Worm (Caenorhabditis elegans) whole organism, young adult: ENCODE measurements around the gene flp-7.

Experiments
- B0019.2 ChIP-seq: fragments of 200-800 bp; sonication (Bioruptor generic); conservative IDR thresholded peaks from 2 replicates; pipeline ENCODE4 v1.3.6; 2022; ENCODE audit warnings: missing genetic modification reagents, missing genetic modification characterization, missing compliant biosample characterization
- C17E4.6 ChIP-seq: fragments of 200-800 bp; sonication (Bioruptor generic); IDR thresholded peaks from 2 replicates; pipeline ENCODE4 v1.3.6; 2022; ENCODE audit warnings: missing genetic modification reagents, missing genetic modification characterization, missing compliant biosample characterization
- F23B12.7 ChIP-seq: sonication (generic microtip); optimal IDR thresholded peaks from 2 replicates; lab custom pipeline; 2017; ENCODE audit warnings: missing genetic modification characterization, mild to moderate bottlenecking, missing compliant biosample characterization, antibody characterized with exemption, moderate library complexity; ENCODE audit not compliant: insufficient read depth
- F37B4.10 ChIP-seq: fragments of 200-800 bp; sonication (Bioruptor generic); IDR thresholded peaks from 2 replicates; pipeline ENCODE4 v1.3.6; 2022; ENCODE audit warnings: missing genetic modification characterization, missing compliant biosample characterization
- F49E8.2 ChIP-seq: sonication (generic microtip); optimal IDR thresholded peaks from 3 replicates; lab custom pipeline; 2017; ENCODE audit warnings: missing genetic modification characterization, mild to moderate bottlenecking, missing compliant biosample characterization, antibody characterized with exemption, moderate library complexity; ENCODE audit not compliant: insufficient read depth
- Y53F4B.3 ChIP-seq: fragments of 200-800 bp; sonication (Bioruptor generic); IDR thresholded peaks from 2 replicates; pipeline ENCODE4 v1.3.6; 2022; ENCODE audit warnings: missing genetic modification reagents, missing genetic modification characterization, missing compliant biosample characterization
- Y53G8AR.9 ChIP-seq: fragments of 200-800 bp; sonication (Bioruptor generic); conservative IDR thresholded peaks from 2 replicates; pipeline ENCODE4 v1.3.6; 2022; ENCODE audit warnings: missing genetic modification reagents, missing genetic modification characterization, missing compliant biosample characterization
- Y56A3A.18 ChIP-seq: fragments of 200-800 bp; sonication (Bioruptor generic); IDR thresholded peaks from 2 replicates; pipeline ENCODE4 v1.3.6; 2022; ENCODE audit warnings: missing genetic modification reagents, missing genetic modification characterization, missing compliant biosample characterization
- Y67H2A.10 ChIP-seq: fragments of 200-800 bp; sonication (Bioruptor generic); conservative IDR thresholded peaks from 2 replicates; pipeline ENCODE4 v1.3.6; 2022; ENCODE audit warnings: missing genetic modification reagents, missing genetic modification characterization, missing compliant biosample characterization
- attf-3 ChIP-seq: fragments of 200-800 bp; sonication (Bioruptor generic); conservative IDR thresholded peaks from 2 replicates; pipeline ENCODE4 v1.3.6; 2022; ENCODE audit warnings: missing genetic modification reagents, missing genetic modification characterization, missing compliant biosample characterization
- attf-5 ChIP-seq: fragments of 200-800 bp; sonication (Bioruptor generic); optimal IDR thresholded peaks from 2 replicates; lab custom pipeline; 2018; ENCODE audit warnings: mild to moderate bottlenecking, missing genetic modification characterization, missing compliant biosample characterization
- attf-6 ChIP-seq: fragments of 200-800 bp; sonication (Bioruptor generic); IDR thresholded peaks from 2 replicates; pipeline ENCODE4 v1.3.6; 2022; ENCODE audit warnings: missing genetic modification reagents, missing genetic modification characterization, missing compliant biosample characterization
- ccch-3 ChIP-seq: fragments of 200-800 bp; sonication (Bioruptor generic); optimal IDR thresholded peaks from 2 replicates; lab custom pipeline; 2018; ENCODE audit warnings: mild to moderate bottlenecking, missing genetic modification characterization, missing compliant biosample characterization
- ceh-40 ChIP-seq: fragments of 200-800 bp; sonication (Bioruptor generic); IDR thresholded peaks from 2 replicates; pipeline ENCODE4 v1.3.6; 2022; ENCODE audit warnings: missing genetic modification characterization, missing compliant biosample characterization
- ceh-58 ChIP-seq: fragments of 200-800 bp; sonication (Bioruptor generic); IDR thresholded peaks from 2 replicates; pipeline ENCODE4 v1.3.6; 2022; ENCODE audit warnings: missing genetic modification characterization, missing compliant biosample characterization
- ceh-79 ChIP-seq: sonication (generic microtip); optimal IDR thresholded peaks from 2 replicates; lab custom pipeline; 2017; ENCODE audit warnings: mild to moderate bottlenecking, missing genetic modification characterization, missing compliant biosample characterization
- chd-7 ChIP-seq: sonication (generic microtip); optimal IDR thresholded peaks from 2 replicates; lab custom pipeline; 2016; ENCODE audit warnings: mild to moderate bottlenecking, missing genetic modification characterization, moderate library complexity, missing compliant biosample characterization
- egl-18 ChIP-seq: fragments of 200-800 bp; sonication (Bioruptor generic); IDR thresholded peaks from 2 replicates; pipeline ENCODE4 v1.3.6; 2022; ENCODE audit warnings: missing genetic modification reagents, missing genetic modification characterization, missing compliant biosample characterization
- him-1 ChIP-seq: sonication (generic microtip); optimal IDR thresholded peaks from 2 replicates; lab custom pipeline; 2016; ENCODE audit warnings: missing genotype, missing genetic modification reagents, missing genetic modification characterization, missing compliant biosample characterization
- hlh-12 ChIP-seq: sonication (generic microtip); optimal IDR thresholded peaks from 2 replicates; lab custom pipeline; 2016; ENCODE audit warnings: missing genetic modification characterization, missing compliant biosample characterization
- hlh-26 ChIP-seq: fragments of 200-800 bp; sonication (Bioruptor generic); conservative IDR thresholded peaks from 2 replicates; pipeline ENCODE4 v1.3.6; 2022; ENCODE audit warnings: missing genetic modification reagents, missing genetic modification characterization, missing compliant biosample characterization
- hmg-20 ChIP-seq: fragments of 200-800 bp; sonication (Bioruptor generic); IDR thresholded peaks from 2 replicates; pipeline ENCODE4 v1.3.6; 2022; ENCODE audit warnings: missing genetic modification reagents, missing genetic modification characterization, missing compliant biosample characterization
- lir-1 ChIP-seq: fragments of 200-800 bp; sonication (Bioruptor generic); conservative IDR thresholded peaks from 2 replicates; pipeline ENCODE4 v1.3.6; 2022; ENCODE audit warnings: missing genetic modification reagents, missing genetic modification characterization, missing compliant biosample characterization
- nfya-2 ChIP-seq: fragments of 200-800 bp; sonication (Bioruptor generic); IDR thresholded peaks from 2 replicates; pipeline ENCODE4 v1.3.6; 2022; ENCODE audit warnings: missing genetic modification reagents, missing genetic modification characterization, missing compliant biosample characterization
- nfyb-1 ChIP-seq: fragments of 200-800 bp; sonication (Bioruptor generic); IDR thresholded peaks from 2 replicates; pipeline ENCODE4 v1.3.6; 2022; ENCODE audit warnings: missing genetic modification reagents, missing genetic modification characterization, missing compliant biosample characterization
- nhr-120 ChIP-seq: fragments of 200-800 bp; sonication (Bioruptor generic); IDR thresholded peaks from 2 replicates; pipeline ENCODE4 v1.3.6; 2022; ENCODE audit warnings: missing genetic modification characterization, missing compliant biosample characterization
- nhr-27 ChIP-seq: fragments of 200-800 bp; sonication (Bioruptor generic); optimal IDR thresholded peaks from 2 replicates; lab custom pipeline; 2018; ENCODE audit warnings: mild to moderate bottlenecking, missing genetic modification characterization, moderate library complexity, missing compliant biosample characterization
- nhr-90 ChIP-seq: sonication (generic microtip); optimal IDR thresholded peaks from 2 replicates; lab custom pipeline; 2016; ENCODE audit warnings: missing genotype, mild to moderate bottlenecking, missing genetic modification characterization, missing compliant biosample characterization
- rcor-1 ChIP-seq: fragments of 200-800 bp; sonication (Bioruptor generic); IDR thresholded peaks from 2 replicates; pipeline ENCODE4 v1.3.6; 2022; ENCODE audit warnings: missing genetic modification reagents, missing genetic modification characterization, missing compliant biosample characterization
- sdz-38 ChIP-seq: sonication (generic microtip); optimal IDR thresholded peaks from 2 replicates; lab custom pipeline; 2016; ENCODE audit warnings: missing genotype, missing genetic modification characterization, missing compliant biosample characterization
- sea-2 ChIP-seq: fragments of 200-800 bp; sonication (Bioruptor generic); IDR thresholded peaks from 2 replicates; pipeline ENCODE4 v1.3.6; 2022; ENCODE audit warnings: missing genetic modification characterization, missing compliant biosample characterization
- sptf-2 ChIP-seq: fragments of 200-800 bp; sonication (Bioruptor generic); optimal IDR thresholded peaks from 2 replicates; lab custom pipeline; 2018; ENCODE audit warnings: mild to moderate bottlenecking, missing genetic modification characterization, missing compliant biosample characterization
- tbp1 ChIP-seq: fragments of 200-800 bp; sonication (Bioruptor generic); optimal IDR thresholded peaks from 2 replicates; lab custom pipeline; 2018; ENCODE audit warnings: mild to moderate bottlenecking, missing genetic modification characterization, missing compliant biosample characterization
- tlf-1 ChIP-seq: fragments of 200-800 bp; sonication (Bioruptor generic); optimal IDR thresholded peaks from 2 replicates; lab custom pipeline; 2018; ENCODE audit warnings: mild to moderate bottlenecking, missing genetic modification characterization, missing compliant biosample characterization
- zfh-2 ChIP-seq: fragments of 200-800 bp; sonication (Bioruptor generic); conservative IDR thresholded peaks from 2 replicates; pipeline ENCODE4 v1.3.6; 2022; ENCODE audit warnings: missing genetic modification reagents, missing genetic modification characterization, missing compliant biosample characterization
- zim-3 ChIP-seq: sonication (generic microtip); optimal IDR thresholded peaks from 2 replicates; lab custom pipeline; 2017; ENCODE audit warnings: mild to moderate bottlenecking, missing genetic modification characterization, moderate library complexity, missing compliant biosample characterization
- ztf-6 ChIP-seq: fragments of 200-800 bp; sonication (Bioruptor generic); IDR thresholded peaks from 2 replicates; pipeline ENCODE4 v1.3.6; 2022; ENCODE audit warnings: missing genetic modification reagents, missing genetic modification characterization, missing compliant biosample characterization

flp-7 gene

DNA sequence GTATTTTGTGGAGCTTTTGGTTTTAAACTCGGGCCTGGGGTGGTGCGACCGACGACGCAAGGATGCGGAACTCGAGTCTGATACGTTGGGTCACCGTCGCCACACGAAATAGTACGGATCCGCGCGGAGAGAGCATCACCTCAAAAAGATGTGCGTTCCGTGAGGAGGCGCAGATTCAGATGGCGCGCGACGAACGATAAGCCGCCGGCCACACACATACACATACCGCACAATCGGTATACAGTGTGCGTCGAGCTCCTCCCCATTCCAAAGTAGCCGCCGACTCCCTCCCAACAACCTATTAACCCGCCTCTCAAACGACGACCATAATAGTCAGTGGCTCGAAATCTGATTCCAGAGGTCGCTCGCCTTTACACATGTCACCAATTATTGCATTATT lies 4.4 kb downstream of the flp-7 start, which contains the start of gene F49E10.2:
Gene F49E10.2 (plus strand): TSS at position 301 of the 400 bp plus-strand sequence.
- TF ChIP-seq ceh-79 (tag; lab: Kevin White, UChicago) (no peak), zfh-2 (GFP tag; lab: Robert Waterston, UW) (peak; percentile 71)

DNA sequence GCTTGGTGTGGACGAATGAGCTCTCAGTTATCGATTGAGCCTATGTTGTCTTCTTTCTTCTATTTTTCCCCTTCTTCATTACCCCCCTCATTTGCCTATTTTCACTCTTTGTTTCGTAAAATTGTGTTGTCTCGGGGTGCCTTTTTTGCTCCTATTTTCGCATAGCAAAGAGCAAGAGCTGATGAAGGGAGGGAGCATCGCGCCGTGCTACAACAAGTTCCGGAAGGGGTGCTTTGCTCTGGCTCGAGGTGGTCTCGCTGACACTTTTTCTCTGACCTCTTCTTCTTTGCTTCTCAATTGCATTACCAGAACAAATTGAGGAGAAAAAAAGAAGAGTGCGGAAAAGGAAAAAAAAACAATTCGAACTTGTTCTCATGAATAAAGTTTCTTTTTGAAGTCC lies 10.3 kb downstream of the flp-7 start:
- TF ChIP-seq zfh-2 (GFP tag; lab: Robert Waterston, UW), result peak; percentile 70
- TF ChIP-seq B0019.2 (GFP tag; lab: Robert Waterston, UW), result no peak

DNA sequence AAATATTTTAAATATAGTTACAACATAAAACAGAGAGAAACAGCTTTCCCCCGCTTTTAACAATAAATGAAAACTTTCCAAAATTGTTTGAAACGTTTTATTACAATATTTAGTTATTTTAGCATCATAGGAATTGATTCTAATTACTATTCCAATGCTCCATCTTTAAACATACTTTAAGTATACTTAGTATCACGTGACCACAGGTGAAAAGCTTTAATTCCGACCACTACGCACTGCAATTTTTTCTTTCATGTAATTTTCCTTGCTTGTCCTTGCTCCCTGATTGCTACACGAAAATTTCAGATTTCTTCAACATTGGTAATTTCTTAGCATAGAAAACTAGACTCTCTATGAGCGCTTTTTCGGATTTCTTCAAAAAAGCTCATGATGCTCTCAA lies 11.4 kb downstream of the flp-7 start, which contains the start of gene tbc-16:
Gene tbc-16 (plus strand): TSS at position 301 of the 400 bp plus-strand sequence.
- TF ChIP-seq rcor-1 (GFP tag; lab: Robert Waterston, UW) (no peak), zim-3 (tag; lab: Kevin White, UChicago) (no peak), egl-18 (GFP tag; lab: Robert Waterston, UW) (no peak), attf-6 (GFP tag; lab: Robert Waterston, UW) (no peak), sdz-38 (tag; lab: Kevin White, UChicago) (no peak), ceh-40 (GFP tag; lab: Robert Waterston, UW) (no peak), Y56A3A.18 (GFP tag; lab: Robert Waterston, UW) (no peak), Y53F4B.3 (no peak)

DNA sequence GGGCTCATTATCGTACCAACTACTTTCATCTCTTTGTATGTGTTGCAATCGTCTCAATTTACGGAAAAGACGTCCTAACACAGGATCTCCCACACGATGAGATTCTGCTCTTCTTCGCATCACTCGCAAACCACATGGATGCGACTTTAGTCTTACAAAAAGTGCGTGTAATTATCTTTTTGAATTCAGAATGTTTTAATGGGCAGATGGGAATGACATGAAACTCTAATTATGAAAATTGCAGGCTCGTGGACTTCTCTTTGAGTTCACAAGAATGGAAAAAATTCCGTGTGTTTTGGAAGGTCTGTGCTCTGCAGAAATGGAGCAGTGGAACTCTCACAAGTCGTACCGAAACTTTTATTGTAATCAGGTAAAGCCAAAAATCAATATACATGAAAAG lies 15.8 kb downstream of the flp-7 start:
- no peak for TF ChIP-seq ccch-3 (GFP tag; lab: Kevin White, UChicago)
- no peak for TF ChIP-seq nhr-27
- TF ChIP-seq tbp1, result no peak
- no peak for TF ChIP-seq nfyb-1
- TF ChIP-seq attf-3, result no peak
- TF ChIP-seq nhr-120 (GFP tag; lab: Robert Waterston, UW), result no peak
- no peak for TF ChIP-seq B0019.2 (GFP tag; lab: Robert Waterston, UW)
- no peak for TF ChIP-seq nfya-2
- TF ChIP-seq tlf-1 (GFP tag; lab: Kevin White, UChicago), result no peak
- TF ChIP-seq Y67H2A.10 (GFP tag; lab: Robert Waterston, UW), result no peak
- no peak for TF ChIP-seq sdz-38 (tag; lab: Kevin White, UChicago)
- no peak for TF ChIP-seq nhr-90 (tag; lab: Kevin White, UChicago)
- TF ChIP-seq hlh-12 (tag; lab: Kevin White, UChicago), result no peak
- TF ChIP-seq egl-18 (GFP tag; lab: Robert Waterston, UW), result no peak
- TF ChIP-seq F49E8.2, result no peak
- no peak for TF ChIP-seq F23B12.7 (tag; lab: Kevin White, UChicago)
- TF ChIP-seq attf-5, result no peak
- no peak for TF ChIP-seq chd-7 (tag; lab: Kevin White, UChicago)
- no peak for TF ChIP-seq sea-2 (GFP tag; lab: Robert Waterston, UW)
- TF ChIP-seq hlh-26 (GFP tag; lab: Robert Waterston, UW), result no peak
- TF ChIP-seq, all 124 proteins: peak for 0

DNA sequence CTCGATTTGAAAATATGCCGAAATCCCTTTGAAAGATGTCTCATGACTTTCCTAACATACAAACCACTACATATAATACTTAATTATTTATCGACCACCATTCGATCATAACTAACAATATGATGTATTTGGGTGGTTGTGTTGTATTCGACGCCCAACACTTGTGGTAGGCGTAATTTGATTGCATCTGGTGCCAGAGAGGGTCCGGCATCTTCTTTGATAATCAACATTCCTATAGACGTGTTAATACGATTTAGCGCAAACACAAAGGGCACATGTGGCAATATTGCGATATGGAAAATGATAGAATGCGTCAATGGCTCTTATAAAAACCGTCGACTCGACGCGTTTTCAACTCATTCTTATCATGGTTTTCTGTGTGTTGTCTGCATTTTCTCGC lies 18.2 kb downstream of the flp-7 start:
- no peak for TF ChIP-seq hmg-20 (GFP tag; lab: Robert Waterston, UW)
- TF ChIP-seq sptf-2 (GFP tag; lab: Kevin White, UChicago), result no peak
- no peak for TF ChIP-seq lir-1 (GFP tag; lab: Robert Waterston, UW)
- TF ChIP-seq ztf-6 (GFP tag; lab: Robert Waterston, UW), result no peak
- no peak for TF ChIP-seq F23B12.7 (tag; lab: Kevin White, UChicago)
- TF ChIP-seq Y53G8AR.9 (GFP tag; lab: Robert Waterston, UW), result no peak
- no peak for TF ChIP-seq rcor-1 (GFP tag; lab: Robert Waterston, UW)
- TF ChIP-seq ceh-58 (GFP tag; lab: Robert Waterston, UW), result no peak
- TF ChIP-seq F37B4.10 (GFP tag; lab: Robert Waterston, UW), result no peak
- no peak for TF ChIP-seq him-1 (tag; lab: Kevin White, UChicago)
- no peak for TF ChIP-seq C17E4.6 (GFP tag; lab: Robert Waterston, UW)
- TF ChIP-seq, all 124 proteins: peak for 0
